Worm (Caenorhabditis elegans) whole organism, young adult: ENCODE measurements around the gene C53A3.1.
A peak's percentile ranks its signal among the peaks of the same experiment; 100 is the strongest.

Experiments used
- B0261.1 ChIP-seq: sonication (generic microtip); optimal IDR thresholded peaks from 2 replicates; lab custom pipeline; 2016; ENCODE audit warnings: mild to moderate bottlenecking, missing genetic modification characterization, moderate library complexity, missing compliant biosample characterization
- C17E4.6 ChIP-seq: fragments of 200-800 bp; sonication (Bioruptor generic); IDR thresholded peaks from 2 replicates; pipeline ENCODE4 v1.3.6; 2022; ENCODE audit warnings: missing genetic modification reagents, missing genetic modification characterization, missing compliant biosample characterization
- D2030.7 ChIP-seq: fragments of 200-800 bp; sonication (Bioruptor generic); IDR thresholded peaks from 2 replicates; pipeline ENCODE4 v1.3.6; 2022; ENCODE audit warnings: missing genetic modification reagents, missing genetic modification characterization, missing compliant biosample characterization
- F22D6.2 ChIP-seq: sonication (generic microtip); optimal IDR thresholded peaks from 2 replicates; lab custom pipeline; 2016; ENCODE audit warnings: mild to moderate bottlenecking, missing genetic modification characterization, missing compliant biosample characterization
- F33H1.4 ChIP-seq: fragments of 200-800 bp; sonication (Bioruptor generic); IDR thresholded peaks from 2 replicates; pipeline ENCODE4 v1.3.6; 2022; ENCODE audit warnings: missing genetic modification reagents, missing genetic modification characterization, missing compliant biosample characterization
- F49E8.2 ChIP-seq: sonication (generic microtip); optimal IDR thresholded peaks from 3 replicates; lab custom pipeline; 2017; ENCODE audit warnings: missing genetic modification characterization, mild to moderate bottlenecking, missing compliant biosample characterization, antibody characterized with exemption, moderate library complexity; ENCODE audit not compliant: insufficient read depth
- F57A8.1 ChIP-seq: fragments of 200-800 bp; sonication (Bioruptor generic); optimal IDR thresholded peaks from 2 replicates; lab custom pipeline; 2018; ENCODE audit warnings: mild to moderate bottlenecking, missing genetic modification characterization, moderate library complexity, missing compliant biosample characterization
- F57C9.4 ChIP-seq: sonication (generic microtip); optimal IDR thresholded peaks from 2 replicates; lab custom pipeline; 2017; ENCODE audit warnings: mild to moderate bottlenecking, missing genetic modification characterization, missing compliant biosample characterization
- T26A5.8 ChIP-seq: sonication (generic microtip); optimal IDR thresholded peaks from 2 replicates; lab custom pipeline; 2016; ENCODE audit warnings: missing genetic modification characterization, missing compliant biosample characterization
- Y67H2A.10 ChIP-seq: fragments of 200-800 bp; sonication (Bioruptor generic); conservative IDR thresholded peaks from 2 replicates; pipeline ENCODE4 v1.3.6; 2022; ENCODE audit warnings: missing genetic modification reagents, missing genetic modification characterization, missing compliant biosample characterization
- akir-1 ChIP-seq: fragments of 200-800 bp; sonication (Bioruptor generic); optimal IDR thresholded peaks from 2 replicates; lab custom pipeline; 2018; ENCODE audit warnings: mild to moderate bottlenecking, missing genetic modification characterization, moderate library complexity, missing compliant biosample characterization
- aptf-2 ChIP-seq: fragments of 200-800 bp; sonication (Bioruptor generic); conservative IDR thresholded peaks from 2 replicates; pipeline ENCODE4 v1.3.6; 2022; ENCODE audit warnings: missing genetic modification reagents, missing genetic modification characterization, missing compliant biosample characterization
- atf-7 ChIP-seq: sonication (generic microtip); optimal IDR thresholded peaks from 2 replicates; lab custom pipeline; 2017; ENCODE audit warnings: mild to moderate bottlenecking, missing genetic modification characterization, missing compliant biosample characterization
- bed-1 ChIP-seq: fragments of 200-800 bp; sonication (Bioruptor generic); IDR thresholded peaks from 2 replicates; pipeline ENCODE4 v1.3.6; 2022; ENCODE audit warnings: missing genetic modification reagents, missing genetic modification characterization, missing compliant biosample characterization
- bed-2 ChIP-seq: fragments of 200-800 bp; sonication (Bioruptor generic); IDR thresholded peaks from 2 replicates; pipeline ENCODE4 v1.3.6; 2022; ENCODE audit warnings: missing genetic modification reagents, missing genetic modification characterization, missing compliant biosample characterization
- ccch-3 ChIP-seq: fragments of 200-800 bp; sonication (Bioruptor generic); optimal IDR thresholded peaks from 2 replicates; lab custom pipeline; 2018; ENCODE audit warnings: mild to moderate bottlenecking, missing genetic modification characterization, missing compliant biosample characterization
- cebp-1 ChIP-seq, 2 experiments: fragments of 200-800 bp in 1 of 2; sonication (Bioruptor generic) in 1 of 2; sonication (generic microtip) in 1 of 2; IDR thresholded peaks in 1 of 2; optimal IDR thresholded peaks in 1 of 2; 2 replicates each; pipeline versions ENCODE4 v1.3.6 to Lab custom; 2017 to 2022; ENCODE audit warnings: missing compliant biosample characterization in 2 of 2, missing genetic modification characterization in 2 of 2, mild to moderate bottlenecking in 1 of 2, missing genetic modification reagents in 1 of 2, moderate library complexity in 1 of 2
- cebp-2 ChIP-seq: fragments of 200-800 bp; sonication (Bioruptor generic); IDR thresholded peaks from 2 replicates; pipeline ENCODE4 v1.3.6; 2022; ENCODE audit warnings: missing genetic modification characterization, missing compliant biosample characterization
- ceh-40 ChIP-seq: fragments of 200-800 bp; sonication (Bioruptor generic); IDR thresholded peaks from 2 replicates; pipeline ENCODE4 v1.3.6; 2022; ENCODE audit warnings: missing genetic modification characterization, missing compliant biosample characterization
- ceh-79 ChIP-seq: sonication (generic microtip); optimal IDR thresholded peaks from 2 replicates; lab custom pipeline; 2017; ENCODE audit warnings: mild to moderate bottlenecking, missing genetic modification characterization, missing compliant biosample characterization
- chd-7 ChIP-seq: sonication (generic microtip); optimal IDR thresholded peaks from 2 replicates; lab custom pipeline; 2016; ENCODE audit warnings: mild to moderate bottlenecking, missing genetic modification characterization, moderate library complexity, missing compliant biosample characterization
- efl-1 ChIP-seq: fragments of 150-350 bp; optimal IDR thresholded peaks from 2 replicates; lab custom pipeline; 2014; ENCODE audit warnings: missing biosample characterization, missing genetic modification reagents, missing genetic modification characterization
- egl-18 ChIP-seq: fragments of 200-800 bp; sonication (Bioruptor generic); IDR thresholded peaks from 2 replicates; pipeline ENCODE4 v1.3.6; 2022; ENCODE audit warnings: missing genetic modification reagents, missing genetic modification characterization, missing compliant biosample characterization
- egrh-3 ChIP-seq: fragments of 200-800 bp; sonication (Bioruptor generic); IDR thresholded peaks from 2 replicates; pipeline ENCODE4 v1.3.6; 2022; ENCODE audit warnings: missing genetic modification reagents, missing genetic modification characterization, missing compliant biosample characterization
- hlh-12 ChIP-seq: sonication (generic microtip); optimal IDR thresholded peaks from 2 replicates; lab custom pipeline; 2016; ENCODE audit warnings: missing genetic modification characterization, missing compliant biosample characterization
- hsf-1 ChIP-seq: fragments of 200-800 bp; sonication (Bioruptor generic); IDR thresholded peaks from 2 replicates; pipeline ENCODE4 v1.3.6; 2022; ENCODE audit warnings: missing genetic modification reagents, missing genetic modification characterization, missing compliant biosample characterization
- let-607 ChIP-seq, 2 experiments: fragments of 200-800 bp in 1 of 2; sonication (Bioruptor generic) in 1 of 2; sonication (generic microtip) in 1 of 2; optimal IDR thresholded peaks; 2 replicates each; lab custom pipeline; 2016 to 2018; ENCODE audit warnings: mild to moderate bottlenecking in 2 of 2, missing compliant biosample characterization in 2 of 2, missing genetic modification characterization in 2 of 2, moderate library complexity in 2 of 2, missing genotype in 1 of 2
- lin-40 ChIP-seq: sonication (generic microtip); optimal IDR thresholded peaks from 2 replicates; lab custom pipeline; 2016; ENCODE audit warnings: missing genetic modification characterization, mild to moderate bottlenecking, missing compliant biosample characterization, missing genotype, missing genetic modification reagents
- lsy-27 ChIP-seq: sonication (generic microtip); optimal IDR thresholded peaks from 2 replicates; lab custom pipeline; 2017; ENCODE audit warnings: missing genetic modification characterization, mild to moderate bottlenecking, missing compliant biosample characterization, antibody characterized with exemption, missing genotype, borderline replicate concordance; ENCODE audit not compliant: insufficient read depth
- madf-6 ChIP-seq: fragments of 200-800 bp; sonication (Bioruptor generic); IDR thresholded peaks from 2 replicates; pipeline ENCODE4 v1.3.6; 2022; ENCODE audit warnings: missing genetic modification reagents, missing genetic modification characterization, missing compliant biosample characterization
- mcd-1 ChIP-seq: fragments of 200-800 bp; sonication (Bioruptor generic); IDR thresholded peaks from 2 replicates; pipeline ENCODE4 v1.3.6; 2022; ENCODE audit warnings: missing genetic modification reagents, missing genetic modification characterization, missing compliant biosample characterization
- mel-28 ChIP-seq: sonication (generic microtip); optimal IDR thresholded peaks from 2 replicates; lab custom pipeline; 2016; ENCODE audit warnings: borderline replicate concordance, mild to moderate bottlenecking, missing genetic modification characterization, missing compliant biosample characterization
- mxl-1 ChIP-seq: sonication (generic microtip); optimal IDR thresholded peaks from 2 replicates; lab custom pipeline; 2016; ENCODE audit warnings: missing genetic modification characterization, missing compliant biosample characterization
- nfya-1 ChIP-seq: sonication (generic microtip); optimal IDR thresholded peaks from 2 replicates; lab custom pipeline; 2017; ENCODE audit warnings: antibody characterized with exemption, missing compliant biosample characterization, missing genetic modification characterization, borderline replicate concordance; ENCODE audit not compliant: insufficient read depth
- nhr-80 ChIP-seq: sonication (generic microtip); optimal IDR thresholded peaks from 2 replicates; lab custom pipeline; 2016; ENCODE audit warnings: missing genetic modification characterization, missing compliant biosample characterization
- pbrm-1 ChIP-seq: fragments of 200-800 bp; sonication (Bioruptor generic); IDR thresholded peaks from 2 replicates; pipeline ENCODE4 v1.3.6; 2022; ENCODE audit warnings: missing genetic modification reagents, missing genetic modification characterization, missing compliant biosample characterization
- pha-4 ChIP-seq: fragments of 150-350 bp; sonication (generic microtip); optimal IDR thresholded peaks from 2 replicates; lab custom pipeline; 2014; ENCODE audit warnings: missing biosample characterization, missing genetic modification reagents, missing genetic modification characterization
- rcor-1 ChIP-seq: fragments of 200-800 bp; sonication (Bioruptor generic); IDR thresholded peaks from 2 replicates; pipeline ENCODE4 v1.3.6; 2022; ENCODE audit warnings: missing genetic modification reagents, missing genetic modification characterization, missing compliant biosample characterization
- repo-1 ChIP-seq: sonication (generic microtip); optimal IDR thresholded peaks from 2 replicates; lab custom pipeline; 2017; ENCODE audit warnings: mild to moderate bottlenecking, missing genetic modification characterization, missing compliant biosample characterization
- rpc-1 ChIP-seq, 2 experiments: fragments of 150-350 bp in 1 of 2; sonication (generic microtip) in 1 of 2; optimal IDR thresholded peaks; 2 replicates each; lab custom pipeline; 2014 to 2018; ENCODE audit warnings: missing biosample characterization in 1 of 2, missing genetic modification characterization in 1 of 2, missing genetic modification reagents in 1 of 2, missing genotype in 1 of 2
- sdz-38 ChIP-seq: sonication (generic microtip); optimal IDR thresholded peaks from 2 replicates; lab custom pipeline; 2016; ENCODE audit warnings: missing genotype, missing genetic modification characterization, missing compliant biosample characterization
- somi-1 ChIP-seq: fragments of 200-800 bp; sonication (Bioruptor generic); optimal IDR thresholded peaks from 2 replicates; lab custom pipeline; 2018; ENCODE audit warnings: mild to moderate bottlenecking, missing genetic modification characterization, missing compliant biosample characterization
- tbx-9 ChIP-seq: sonication (generic microtip); optimal IDR thresholded peaks from 2 replicates; lab custom pipeline; 2016; ENCODE audit warnings: borderline replicate concordance, missing genetic modification characterization, inconsistent platforms, missing compliant biosample characterization
- ztf-28 ChIP-seq: fragments of 200-800 bp; sonication (Bioruptor generic); IDR thresholded peaks from 2 replicates; pipeline ENCODE4 v1.3.6; 2022; ENCODE audit warnings: missing genetic modification reagents, missing genetic modification characterization, missing compliant biosample characterization

Gene C53A3.1

ce11 chrV:5792031-5792430 is 32.0 kb upstream of the C53A3.1 start, which contains the start of gene ZC250.2:
ZC250.2 (plus strand) TSS chrV:5792331.
- TF ChIP-seq bed-2 (GFP tag; lab: Robert Waterston, UW) (no peak), cebp-1 (GFP tag; IDR thresholded peaks at IDR 0.05; lab: Robert Waterston, UW) (no peak), cebp-1 (tag; optimal IDR thresholded peaks at IDR 0.05; lab: Kevin White, UChicago) (no peak), hsf-1 (GFP tag; lab: Robert Waterston, UW) (0 out of 2 replicates have a peak, but pooled peaks have one; percentile 27)

ce11 chrV:5790497-5791280 is 30.7 kb upstream of the C53A3.1 start, which contains the start of the genes nhr-142 and F44E7.9:
nhr-142 (minus strand) TSS chrV:5790553.
F44E7.9 (plus strand) TSS chrV:5791230.
- TF ChIP-seq rcor-1 (GFP tag; lab: Robert Waterston, UW) (peak; percentile 87), pbrm-1 (GFP tag; lab: Robert Waterston, UW) (peak; percentile 85), F57C9.4 (tag; lab: Kevin White, UChicago) (no peak), F57A8.1 (GFP tag; lab: Kevin White, UChicago) (no peak), mcd-1 (GFP tag; lab: Robert Waterston, UW) (peak; percentile 87), bed-1 (GFP tag; lab: Robert Waterston, UW) (no peak), pha-4 (no peak), aptf-2 (GFP tag; lab: Robert Waterston, UW) (no peak), mxl-1 (tag; lab: Kevin White, UChicago) (no peak), ztf-28 (GFP tag; lab: Robert Waterston, UW) (0 out of 2 replicates have a peak, but pooled peaks have one; percentile 39), sdz-38 (tag; lab: Kevin White, UChicago) (no peak), mel-28 (tag; lab: Kevin White, UChicago) (no peak), lsy-27 (tag; lab: Kevin White, UChicago) (no peak), egl-18 (GFP tag; lab: Robert Waterston, UW) (no peak), C17E4.6 (GFP tag; lab: Robert Waterston, UW) (0 out of 2 replicates have a peak, but pooled peaks have one; percentile 22), F49E8.2 (peak; percentile 42), Y67H2A.10 (no peak), cebp-2 (GFP tag; lab: Robert Waterston, UW) (no peak), efl-1 (peak; percentile 52), ccch-3 (GFP tag; lab: Kevin White, UChicago) (no peak), lin-40 (tag; lab: Kevin White, UChicago) (peak; percentile 89), let-607 (tag; optimal IDR thresholded peaks at IDR 0.05; lab: Kevin White, UChicago) (peak in 1 of 2 experiments; percentile 53), D2030.7 (GFP tag; lab: Robert Waterston, UW) (peak; percentile 76), egrh-3 (GFP tag; lab: Robert Waterston, UW) (peak; percentile 51; the same call in 1 of the 2 replicates), nhr-80 (tag; lab: Kevin White, UChicago) (peak; percentile 73), ceh-40 (GFP tag; lab: Robert Waterston, UW) (no peak), rpc-1 (optimal IDR thresholded peaks at IDR 0.05; lab: Kevin White, UChicago) (peak; percentile 0), rpc-1 (tag; optimal IDR thresholded peaks at IDR 0.05; lab: Kevin White, UChicago) (no peak), ceh-79 (tag; lab: Kevin White, UChicago) (no peak), F33H1.4 (peak; percentile 67), hlh-12 (tag; lab: Kevin White, UChicago) (no peak), repo-1 (tag; lab: Kevin White, UChicago) (peak; percentile 57), somi-1 (GFP tag; lab: Kevin White, UChicago) (peak; percentile 59), nfya-1 (tag; lab: Kevin White, UChicago) (no peak), madf-6 (GFP tag; lab: Robert Waterston, UW) (peak; percentile 78), T26A5.8 (no peak), F22D6.2 (tag; lab: Kevin White, UChicago) (peak; percentile 47), tbx-9 (tag; lab: Kevin White, UChicago) (no peak), atf-7 (tag; lab: Kevin White, UChicago) (peak; percentile 32), akir-1 (GFP tag; lab: Kevin White, UChicago) (no peak), B0261.1 (no peak), chd-7 (tag; lab: Kevin White, UChicago) (peak; percentile 22)
